Worm (Caenorhabditis elegans) whole organism, midembryonic: ENCODE measurements around the gene tgt-1.

Experiments
- T22C8.4 ChIP-seq: fragments of 200-800 bp; sonication (Bioruptor generic); IDR thresholded peaks from 2 replicates; pipeline ENCODE4 v1.3.6; 2022; ENCODE audit warnings: missing genetic modification characterization, missing compliant biosample characterization
- cog-1 ChIP-seq: sonication (generic microtip); optimal IDR thresholded peaks from 2 replicates; lab custom pipeline; 2016; ENCODE audit warnings: missing genetic modification characterization, missing compliant biosample characterization
- flt-1 ChIP-seq: fragments of 200-800 bp; sonication (Bioruptor generic); IDR thresholded peaks from 2 replicates; pipeline ENCODE4 v1.3.6; 2022; ENCODE audit warnings: missing genetic modification characterization, missing compliant biosample characterization
- klf-2 ChIP-seq: fragments of 200-800 bp; sonication (Bioruptor generic); conservative IDR thresholded peaks from 2 replicates; pipeline ENCODE4 v1.3.6; 2022; ENCODE audit warnings: missing genetic modification reagents, missing genetic modification characterization, missing compliant biosample characterization
- med-1 ChIP-seq: sonication (generic microtip); optimal IDR thresholded peaks from 2 replicates; lab custom pipeline; 2017; ENCODE audit warnings: missing genetic modification characterization, mild to moderate bottlenecking, missing compliant biosample characterization, antibody characterized with exemption, missing genetic modification reagents; ENCODE audit not compliant: insufficient read depth
- ref-1 ChIP-seq: fragments of 200-800 bp; sonication (Bioruptor generic); conservative IDR thresholded peaks from 2 replicates; pipeline ENCODE4 v1.3.6; 2022; ENCODE audit warnings: missing genetic modification reagents, missing genetic modification characterization, missing compliant biosample characterization
- tab-1 ChIP-seq: fragments of 200-800 bp; sonication (Bioruptor generic); IDR thresholded peaks from 2 replicates; pipeline ENCODE4 v1.3.6; 2022; ENCODE audit warnings: missing genetic modification characterization, missing compliant biosample characterization
- ztf-23 ChIP-seq: fragments of 200-800 bp; sonication (Bioruptor generic); IDR thresholded peaks from 2 replicates; pipeline ENCODE4 v1.3.6; 2022; ENCODE audit warnings: missing genetic modification reagents, missing genetic modification characterization, missing compliant biosample characterization
- ztf-29 ChIP-seq: fragments of 200-800 bp; sonication (Bioruptor generic); IDR thresholded peaks from 2 replicates; pipeline ENCODE4 v1.3.6; 2022; ENCODE audit warnings: missing genetic modification reagents, missing genetic modification characterization, missing compliant biosample characterization

- TF ChIP-seq klf-2 (GFP tag; lab: Robert Waterston, UW) (no peak), tab-1 (GFP tag; lab: Robert Waterston, UW) (no peak), ref-1 (no peak), flt-1 (GFP tag; lab: Robert Waterston, UW) (no peak), ztf-23 (GFP tag; lab: Robert Waterston, UW) (no peak), med-1 (GFP tag; lab: Kevin White, UChicago) (no peak), T22C8.4 (GFP tag; lab: Robert Waterston, UW) (no peak), cog-1 (tag; lab: Kevin White, UChicago) (no peak), ztf-29 (GFP tag; lab: Robert Waterston, UW) (no peak)
Observed at ce11 chrIV:11923074-11923473, 36.5 kb downstream of the tgt-1 start, which contains the start of gene srlf-31.
